Worm (Caenorhabditis elegans) whole organism, young adult: ENCODE results near the gene ceh-37.

Experiments
- B0035.1 ChIP-seq: sonication (generic microtip); optimal IDR thresholded peaks from 2 replicates; lab custom pipeline; 2016; ENCODE audit warnings: missing genetic modification characterization, mild to moderate bottlenecking, missing compliant biosample characterization, missing genotype, missing genetic modification reagents
- B0261.1 ChIP-seq: sonication (generic microtip); optimal IDR thresholded peaks from 2 replicates; lab custom pipeline; 2016; ENCODE audit warnings: mild to moderate bottlenecking, missing genetic modification characterization, moderate library complexity, missing compliant biosample characterization
- D2030.7 ChIP-seq: fragments of 200-800 bp; sonication (Bioruptor generic); IDR thresholded peaks from 2 replicates; pipeline ENCODE4 v1.3.6; 2022; ENCODE audit warnings: missing genetic modification reagents, missing genetic modification characterization, missing compliant biosample characterization
- F22D6.2 ChIP-seq: sonication (generic microtip); optimal IDR thresholded peaks from 2 replicates; lab custom pipeline; 2016; ENCODE audit warnings: mild to moderate bottlenecking, missing genetic modification characterization, missing compliant biosample characterization
- F39B2.1 ChIP-seq: fragments of 200-800 bp; sonication (Bioruptor generic); IDR thresholded peaks from 2 replicates; pipeline ENCODE4 v1.3.6; 2022; ENCODE audit warnings: missing genetic modification reagents, missing genetic modification characterization, missing compliant biosample characterization
- F52B5.7 ChIP-seq: sonication (generic microtip); optimal IDR thresholded peaks from 2 replicates; lab custom pipeline; 2016; ENCODE audit warnings: mild to moderate bottlenecking, missing genetic modification characterization, missing compliant biosample characterization
- F57A8.1 ChIP-seq: fragments of 200-800 bp; sonication (Bioruptor generic); optimal IDR thresholded peaks from 2 replicates; lab custom pipeline; 2018; ENCODE audit warnings: mild to moderate bottlenecking, missing genetic modification characterization, moderate library complexity, missing compliant biosample characterization
- F57C9.4 ChIP-seq: sonication (generic microtip); optimal IDR thresholded peaks from 2 replicates; lab custom pipeline; 2017; ENCODE audit warnings: mild to moderate bottlenecking, missing genetic modification characterization, missing compliant biosample characterization
- Y67H2A.10 ChIP-seq: fragments of 200-800 bp; sonication (Bioruptor generic); conservative IDR thresholded peaks from 2 replicates; pipeline ENCODE4 v1.3.6; 2022; ENCODE audit warnings: missing genetic modification reagents, missing genetic modification characterization, missing compliant biosample characterization
- Y95B8A.8 ChIP-seq: fragments of 200-800 bp; sonication (Bioruptor generic); IDR thresholded peaks from 2 replicates; pipeline ENCODE4 v1.3.6; 2022; ENCODE audit warnings: missing genetic modification reagents, missing genetic modification characterization, missing compliant biosample characterization
- ama-1 ChIP-seq, 3 experiments: fragments of 150-350 bp in 1 of 3; sonication (generic microtip) in 2 of 3; optimal IDR thresholded peaks; 2 replicates each; lab custom pipeline; 2014 to 2018; ENCODE audit warnings: missing biosample characterization in 2 of 3, missing genetic modification characterization in 2 of 3, missing genetic modification reagents in 2 of 3
- attf-5 ChIP-seq: fragments of 200-800 bp; sonication (Bioruptor generic); optimal IDR thresholded peaks from 2 replicates; lab custom pipeline; 2018; ENCODE audit warnings: mild to moderate bottlenecking, missing genetic modification characterization, missing compliant biosample characterization
- attf-6 ChIP-seq: fragments of 200-800 bp; sonication (Bioruptor generic); IDR thresholded peaks from 2 replicates; pipeline ENCODE4 v1.3.6; 2022; ENCODE audit warnings: missing genetic modification reagents, missing genetic modification characterization, missing compliant biosample characterization
- bed-1 ChIP-seq: fragments of 200-800 bp; sonication (Bioruptor generic); IDR thresholded peaks from 2 replicates; pipeline ENCODE4 v1.3.6; 2022; ENCODE audit warnings: missing genetic modification reagents, missing genetic modification characterization, missing compliant biosample characterization
- bed-2 ChIP-seq: fragments of 200-800 bp; sonication (Bioruptor generic); IDR thresholded peaks from 2 replicates; pipeline ENCODE4 v1.3.6; 2022; ENCODE audit warnings: missing genetic modification reagents, missing genetic modification characterization, missing compliant biosample characterization
- ccch-3 ChIP-seq: fragments of 200-800 bp; sonication (Bioruptor generic); optimal IDR thresholded peaks from 2 replicates; lab custom pipeline; 2018; ENCODE audit warnings: mild to moderate bottlenecking, missing genetic modification characterization, missing compliant biosample characterization
- cebp-1 ChIP-seq, 2 experiments: fragments of 200-800 bp in 1 of 2; sonication (Bioruptor generic) in 1 of 2; sonication (generic microtip) in 1 of 2; IDR thresholded peaks in 1 of 2; optimal IDR thresholded peaks in 1 of 2; 2 replicates each; pipeline versions ENCODE4 v1.3.6 to Lab custom; 2017 to 2022; ENCODE audit warnings: missing compliant biosample characterization in 2 of 2, missing genetic modification characterization in 2 of 2, mild to moderate bottlenecking in 1 of 2, missing genetic modification reagents in 1 of 2, moderate library complexity in 1 of 2
- ceh-100 ChIP-seq: fragments of 200-800 bp; sonication (Bioruptor generic); IDR thresholded peaks from 2 replicates; pipeline ENCODE4 v1.3.6; 2022; ENCODE audit warnings: missing genetic modification reagents, missing genetic modification characterization, missing compliant biosample characterization
- ceh-40 ChIP-seq: fragments of 200-800 bp; sonication (Bioruptor generic); IDR thresholded peaks from 2 replicates; pipeline ENCODE4 v1.3.6; 2022; ENCODE audit warnings: missing genetic modification characterization, missing compliant biosample characterization
- die-1 ChIP-seq: sonication (generic microtip); optimal IDR thresholded peaks from 2 replicates; lab custom pipeline; 2016; ENCODE audit warnings: missing genotype, mild to moderate bottlenecking, missing genetic modification characterization, missing compliant biosample characterization
- dox-1 ChIP-seq: fragments of 200-800 bp; sonication (Bioruptor generic); IDR thresholded peaks from 2 replicates; pipeline ENCODE4 v1.3.6; 2022; ENCODE audit warnings: missing genetic modification reagents, missing genetic modification characterization, missing compliant biosample characterization
- ekl-4 ChIP-seq: fragments of 200-800 bp; sonication (Bioruptor generic); IDR thresholded peaks from 2 replicates; pipeline ENCODE4 v1.3.6; 2022; ENCODE audit warnings: missing genetic modification reagents, missing genetic modification characterization, missing compliant biosample characterization
- hlh-12 ChIP-seq: sonication (generic microtip); optimal IDR thresholded peaks from 2 replicates; lab custom pipeline; 2016; ENCODE audit warnings: missing genetic modification characterization, missing compliant biosample characterization
- hlh-26 ChIP-seq: fragments of 200-800 bp; sonication (Bioruptor generic); conservative IDR thresholded peaks from 2 replicates; pipeline ENCODE4 v1.3.6; 2022; ENCODE audit warnings: missing genetic modification reagents, missing genetic modification characterization, missing compliant biosample characterization
- lag-1 ChIP-seq: fragments of 200-800 bp; sonication (Bioruptor generic); IDR thresholded peaks from 2 replicates; pipeline ENCODE4 v1.3.6; 2022; ENCODE audit warnings: missing genetic modification reagents, missing genetic modification characterization, missing compliant biosample characterization
- lin-54 ChIP-seq: fragments of 200-800 bp; sonication (Bioruptor generic); optimal IDR thresholded peaks from 2 replicates; lab custom pipeline; 2018; ENCODE audit warnings: mild to moderate bottlenecking, missing genetic modification characterization, missing compliant biosample characterization
- lsl-1 ChIP-seq: fragments of 200-800 bp; sonication (Bioruptor generic); optimal IDR thresholded peaks from 2 replicates; lab custom pipeline; 2018; ENCODE audit warnings: mild to moderate bottlenecking, missing genetic modification characterization, moderate library complexity, missing compliant biosample characterization
- lsy-27 ChIP-seq: sonication (generic microtip); optimal IDR thresholded peaks from 2 replicates; lab custom pipeline; 2017; ENCODE audit warnings: missing genetic modification characterization, mild to moderate bottlenecking, missing compliant biosample characterization, antibody characterized with exemption, missing genotype, borderline replicate concordance; ENCODE audit not compliant: insufficient read depth
- madf-3 ChIP-seq: fragments of 200-800 bp; sonication (Bioruptor generic); IDR thresholded peaks from 2 replicates; pipeline ENCODE4 v1.3.6; 2022; ENCODE audit warnings: missing genetic modification reagents, missing genetic modification characterization, missing compliant biosample characterization
- madf-6 ChIP-seq: fragments of 200-800 bp; sonication (Bioruptor generic); IDR thresholded peaks from 2 replicates; pipeline ENCODE4 v1.3.6; 2022; ENCODE audit warnings: missing genetic modification reagents, missing genetic modification characterization, missing compliant biosample characterization
- mcd-1 ChIP-seq: fragments of 200-800 bp; sonication (Bioruptor generic); IDR thresholded peaks from 2 replicates; pipeline ENCODE4 v1.3.6; 2022; ENCODE audit warnings: missing genetic modification reagents, missing genetic modification characterization, missing compliant biosample characterization
- mel-28 ChIP-seq: sonication (generic microtip); optimal IDR thresholded peaks from 2 replicates; lab custom pipeline; 2016; ENCODE audit warnings: borderline replicate concordance, mild to moderate bottlenecking, missing genetic modification characterization, missing compliant biosample characterization
- mes-4 ChIP-seq: sonication (generic microtip); optimal IDR thresholded peaks from 2 replicates; lab custom pipeline; 2016; ENCODE audit warnings: missing genotype, missing genetic modification characterization, missing compliant biosample characterization
- mxl-1 ChIP-seq: sonication (generic microtip); optimal IDR thresholded peaks from 2 replicates; lab custom pipeline; 2016; ENCODE audit warnings: missing genetic modification characterization, missing compliant biosample characterization
- nfyb-1 ChIP-seq: fragments of 200-800 bp; sonication (Bioruptor generic); IDR thresholded peaks from 2 replicates; pipeline ENCODE4 v1.3.6; 2022; ENCODE audit warnings: missing genetic modification reagents, missing genetic modification characterization, missing compliant biosample characterization
- pbrm-1 ChIP-seq: fragments of 200-800 bp; sonication (Bioruptor generic); IDR thresholded peaks from 2 replicates; pipeline ENCODE4 v1.3.6; 2022; ENCODE audit warnings: missing genetic modification reagents, missing genetic modification characterization, missing compliant biosample characterization
- rcor-1 ChIP-seq: fragments of 200-800 bp; sonication (Bioruptor generic); IDR thresholded peaks from 2 replicates; pipeline ENCODE4 v1.3.6; 2022; ENCODE audit warnings: missing genetic modification reagents, missing genetic modification characterization, missing compliant biosample characterization
- repo-1 ChIP-seq: sonication (generic microtip); optimal IDR thresholded peaks from 2 replicates; lab custom pipeline; 2017; ENCODE audit warnings: mild to moderate bottlenecking, missing genetic modification characterization, missing compliant biosample characterization
- rpc-1 ChIP-seq, 2 experiments: fragments of 150-350 bp in 1 of 2; sonication (generic microtip) in 1 of 2; optimal IDR thresholded peaks; 2 replicates each; lab custom pipeline; 2014 to 2018; ENCODE audit warnings: missing biosample characterization in 1 of 2, missing genetic modification characterization in 1 of 2, missing genetic modification reagents in 1 of 2, missing genotype in 1 of 2
- sea-2 ChIP-seq: fragments of 200-800 bp; sonication (Bioruptor generic); IDR thresholded peaks from 2 replicates; pipeline ENCODE4 v1.3.6; 2022; ENCODE audit warnings: missing genetic modification characterization, missing compliant biosample characterization
- snpc-1.1 ChIP-seq: sonication (generic microtip); optimal IDR thresholded peaks from 2 replicates; lab custom pipeline; 2017; ENCODE audit warnings: missing genetic modification characterization, mild to moderate bottlenecking, missing compliant biosample characterization, antibody characterized with exemption, moderate library complexity, missing genotype, missing genetic modification reagents; ENCODE audit not compliant: insufficient read depth
- snpc-1.3 ChIP-seq: sonication (generic microtip); optimal IDR thresholded peaks from 2 replicates; lab custom pipeline; 2017; ENCODE audit warnings: missing genetic modification characterization, mild to moderate bottlenecking, missing compliant biosample characterization, antibody characterized with exemption, moderate library complexity, missing genotype, missing genetic modification reagents; ENCODE audit not compliant: insufficient read depth
- somi-1 ChIP-seq: fragments of 200-800 bp; sonication (Bioruptor generic); optimal IDR thresholded peaks from 2 replicates; lab custom pipeline; 2018; ENCODE audit warnings: mild to moderate bottlenecking, missing genetic modification characterization, missing compliant biosample characterization
- tbp1 ChIP-seq: fragments of 200-800 bp; sonication (Bioruptor generic); optimal IDR thresholded peaks from 2 replicates; lab custom pipeline; 2018; ENCODE audit warnings: mild to moderate bottlenecking, missing genetic modification characterization, missing compliant biosample characterization
- unc-62 ChIP-seq: fragments of 150-350 bp; optimal IDR thresholded peaks from 2 replicates; lab custom pipeline; 2014; ENCODE audit warnings: missing biosample characterization, missing genetic modification reagents, missing genetic modification characterization
- xnd-1 ChIP-seq: sonication (generic microtip); optimal IDR thresholded peaks from 2 replicates; lab custom pipeline; 2016; ENCODE audit warnings: missing genotype, missing genetic modification reagents, missing genetic modification characterization, missing compliant biosample characterization
- ztf-28 ChIP-seq: fragments of 200-800 bp; sonication (Bioruptor generic); IDR thresholded peaks from 2 replicates; pipeline ENCODE4 v1.3.6; 2022; ENCODE audit warnings: missing genetic modification reagents, missing genetic modification characterization, missing compliant biosample characterization

Gene ceh-37

ce11 chrX:14169569-14170031 lies 38.2 kb downstream of the ceh-37 start, which contains the start of gene sym-4 (continued):
- TF ChIP-seq pbrm-1 (GFP tag; lab: Robert Waterston, UW) (peak; percentile 72; the same call in 1 of the 2 replicates), snpc-1.3 (tag; lab: Kevin White, UChicago) (no peak), lsy-27 (tag; lab: Kevin White, UChicago) (peak; percentile 15), ceh-40 (no peak), mcd-1 (GFP tag; lab: Robert Waterston, UW) (peak; percentile 97), F39B2.1 (no peak), xnd-1 (no peak), ztf-28 (GFP tag; lab: Robert Waterston, UW) (no peak), B0261.1 (peak; percentile 30), ceh-100 (GFP tag; lab: Robert Waterston, UW) (no peak), unc-62 (GFP tag; lab: Kevin White, UChicago) (no peak), ccch-3 (GFP tag; lab: Kevin White, UChicago) (no peak), nfyb-1 (GFP tag; lab: Robert Waterston, UW) (peak; percentile 86; the same call in 1 of the 2 replicates), ekl-4 (peak; percentile 92), cebp-1 (GFP tag; IDR thresholded peaks at IDR 0.05; lab: Robert Waterston, UW) (peak; percentile 80), cebp-1 (tag; optimal IDR thresholded peaks at IDR 0.05; lab: Kevin White, UChicago) (peak; percentile 93), mxl-1 (no peak), F52B5.7 (no peak), tbp1 (peak; percentile 68), dox-1 (GFP tag; lab: Robert Waterston, UW) (peak; percentile 95), lsl-1 (GFP tag; lab: Kevin White, UChicago) (no peak), somi-1 (peak; percentile 69), hlh-26 (GFP tag; lab: Robert Waterston, UW) (no peak), madf-6 (GFP tag; lab: Robert Waterston, UW) (no peak), snpc-1.1 (tag; lab: Kevin White, UChicago) (no peak), hlh-12 (tag; lab: Kevin White, UChicago) (no peak), rcor-1 (peak; percentile 54), repo-1 (peak; percentile 54), attf-6 (GFP tag; lab: Robert Waterston, UW) (no peak), madf-3 (GFP tag; lab: Robert Waterston, UW) (no peak), mes-4 (no peak), lin-54 (GFP tag; lab: Kevin White, UChicago) (peak; percentile 66), D2030.7 (GFP tag; lab: Robert Waterston, UW) (no peak), bed-2 (GFP tag; lab: Robert Waterston, UW) (no peak), lag-1 (no peak), B0035.1 (tag; lab: Kevin White, UChicago) (peak; percentile 1), mel-28 (no peak), rpc-1 (optimal IDR thresholded peaks at IDR 0.05; lab: Kevin White, UChicago) (no peak), rpc-1 (tag; optimal IDR thresholded peaks at IDR 0.05; lab: Kevin White, UChicago) (no peak), die-1 (tag; lab: Kevin White, UChicago) (peak; percentile 59), bed-1 (GFP tag; lab: Robert Waterston, UW) (no peak), ama-1 (optimal IDR thresholded peaks at IDR 0.05; lab: Kevin White, UChicago) (no peak), ama-1 (GFP tag; optimal IDR thresholded peaks at IDR 0.05; lab: Kevin White, UChicago) (no peak), F57A8.1 (no peak), Y95B8A.8 (no peak), sea-2 (GFP tag; lab: Robert Waterston, UW) (no peak), Y67H2A.10 (GFP tag; lab: Robert Waterston, UW) (peak; percentile 73; the same call in 1 of the 2 replicates), F22D6.2 (tag; lab: Kevin White, UChicago) (no peak), F57C9.4 (tag; lab: Kevin White, UChicago) (no peak), attf-5 (GFP tag; lab: Kevin White, UChicago) (peak; percentile 98)
